Worm (Caenorhabditis elegans) whole organism, L4 larva: ENCODE data around the gene F41C3.2.

Source experiments
- aha-1 ChIP-seq: fragments of 150-350 bp; peaks from one replicate; lab custom pipeline; 2014; ENCODE audit warnings: missing biosample characterization, missing genetic modification characterization
- arid-1 ChIP-seq: fragments of 200-800 bp; sonication (Bioruptor generic); conservative IDR thresholded peaks from 2 replicates; pipeline ENCODE4 v1.3.6; 2022; ENCODE audit warnings: missing genetic modification reagents, missing genetic modification characterization, missing compliant biosample characterization
- daf-8 ChIP-seq: fragments of 200-800 bp; sonication (Bioruptor generic); IDR thresholded peaks from 2 replicates; pipeline ENCODE4 v1.3.6; 2022; ENCODE audit warnings: missing genetic modification characterization, missing compliant biosample characterization
- egl-43 ChIP-seq: fragments of 200-800 bp; sonication (Bioruptor generic); IDR thresholded peaks from 2 replicates; pipeline ENCODE4 v1.3.6; 2022; ENCODE audit warnings: missing genetic modification reagents, missing genetic modification characterization, missing compliant biosample characterization
- hmg-1.1 ChIP-seq: fragments of 200-800 bp; sonication (Bioruptor generic); IDR thresholded peaks from 2 replicates; pipeline ENCODE4 v1.3.6; 2022; ENCODE audit warnings: missing genetic modification reagents, missing genetic modification characterization, missing compliant biosample characterization
- lin-38 ChIP-seq: fragments of 200-800 bp; sonication (Bioruptor generic); IDR thresholded peaks from 2 replicates; pipeline ENCODE4 v1.3.6; 2022; ENCODE audit warnings: missing genetic modification reagents, missing genetic modification characterization, missing compliant biosample characterization
- lir-3 ChIP-seq: sonication (generic microtip); optimal IDR thresholded peaks from 2 replicates; lab custom pipeline; 2016; ENCODE audit warnings: mild to moderate bottlenecking, missing genetic modification characterization, missing compliant biosample characterization
- nhr-10 ChIP-seq: fragments of 150-350 bp; optimal IDR thresholded peaks from 2 replicates; lab custom pipeline; 2014; ENCODE audit warnings: missing biosample characterization, missing genetic modification characterization
- nhr-25 ChIP-seq: sonication (generic microtip); optimal IDR thresholded peaks from 2 replicates; lab custom pipeline; 2017; ENCODE audit warnings: missing genetic modification characterization, mild to moderate bottlenecking, missing compliant biosample characterization, antibody characterized with exemption, moderate library complexity, borderline replicate concordance; ENCODE audit not compliant: insufficient read depth
- nhr-41 ChIP-seq: fragments of 200-800 bp; sonication (Bioruptor generic); IDR thresholded peaks from 2 replicates; pipeline ENCODE4 v1.3.6; 2022; ENCODE audit warnings: missing genetic modification reagents, missing genetic modification characterization, missing compliant biosample characterization
- nhr-48 ChIP-seq: sonication (generic microtip); optimal IDR thresholded peaks from 2 replicates; lab custom pipeline; 2016; ENCODE audit warnings: mild to moderate bottlenecking, missing genetic modification characterization, missing compliant biosample characterization
- php-3 ChIP-seq: fragments of 200-800 bp; sonication (Bioruptor generic); IDR thresholded peaks from 2 replicates; pipeline ENCODE4 v1.3.6; 2022; ENCODE audit warnings: missing genetic modification reagents, missing genetic modification characterization, missing compliant biosample characterization
- snpc-4 ChIP-seq: fragments of 150-350 bp; optimal IDR thresholded peaks from 2 replicates; lab custom pipeline; 2014; ENCODE audit warnings: missing biosample characterization, missing genetic modification characterization
- unc-62 ChIP-seq, 3 experiments: fragments of 150-350 bp in 1 of 3; sonication (generic microtip); optimal IDR thresholded peaks in 2 of 3; peaks in 1 of 3; 1 replicate in 1 of 3; 2 replicates in 2 of 3; lab custom pipeline; 2014 to 2017; ENCODE audit warnings: missing biosample characterization in 3 of 3, missing genetic modification characterization in 3 of 3, missing genetic modification reagents in 3 of 3, missing genotype in 1 of 3
- zip-2 ChIP-seq: fragments of 150-350 bp; optimal IDR thresholded peaks from 2 replicates; lab custom pipeline; 2014; ENCODE audit warnings: missing biosample characterization, missing genetic modification characterization

Gene F41C3.2

ce11 chrII:4793320-4793719 is 43.6 kb downstream of the F41C3.2 start:
- peak; percentile 95 for TF ChIP-seq aha-1 (tag; lab: Kevin White, UChicago)
- TF ChIP-seq arid-1 (GFP tag; lab: Robert Waterston, UW), result no peak
- TF ChIP-seq, all 104 proteins: peak for 1

- no peak for TF ChIP-seq nhr-41 (GFP tag; lab: Robert Waterston, UW)
Measured at ce11 chrII:4795461-4795860, 45.7 kb downstream of the F41C3.2 start, which contains the start of gene C33F10.4. TSS of gene C33F10.4 (plus strand) at chrII:4795761.

ce11 chrII:4797071-4797470 is 47.3 kb downstream of the F41C3.2 start, which contains the start of gene C33F10.14:
TSS of gene C33F10.14 (plus strand) at chrII:4797371.
- TF ChIP-seq nhr-10 (tag; lab: Kevin White, UChicago) (no peak), zip-2 (tag; lab: Kevin White, UChicago) (no peak), arid-1 (GFP tag; lab: Robert Waterston, UW) (no peak), hmg-1.1 (GFP tag; lab: Robert Waterston, UW) (no peak), nhr-48 (tag; lab: Kevin White, UChicago) (no peak), daf-8 (GFP tag; lab: Robert Waterston, UW) (no peak), nhr-25 (no peak), nhr-41 (GFP tag; lab: Robert Waterston, UW) (no peak), lin-38 (GFP tag; lab: Robert Waterston, UW) (no peak)

ce11 chrII:4800524-4800923 is 50.8 kb downstream of the F41C3.2 start:
- TF ChIP-seq unc-62 (GFP tag; optimal IDR thresholded peaks at IDR 0.05 in 1 of 2; lab: Kevin White, UChicago) (peak in 1 of 2 experiments; percentile 95), unc-62 (tag; optimal IDR thresholded peaks at IDR 0.05; lab: Kevin White, UChicago) (no peak), php-3 (GFP tag; lab: Robert Waterston, UW) (no peak), snpc-4 (no peak), lir-3 (tag; lab: Kevin White, UChicago) (no peak), egl-43 (GFP tag; lab: Robert Waterston, UW) (0 out of 2 replicates have a peak, but pooled peaks have one; percentile 5)
